Comparison of ENCODE assay signal across 3 fruit fly cellular contexts in the genomic region with DNA sequence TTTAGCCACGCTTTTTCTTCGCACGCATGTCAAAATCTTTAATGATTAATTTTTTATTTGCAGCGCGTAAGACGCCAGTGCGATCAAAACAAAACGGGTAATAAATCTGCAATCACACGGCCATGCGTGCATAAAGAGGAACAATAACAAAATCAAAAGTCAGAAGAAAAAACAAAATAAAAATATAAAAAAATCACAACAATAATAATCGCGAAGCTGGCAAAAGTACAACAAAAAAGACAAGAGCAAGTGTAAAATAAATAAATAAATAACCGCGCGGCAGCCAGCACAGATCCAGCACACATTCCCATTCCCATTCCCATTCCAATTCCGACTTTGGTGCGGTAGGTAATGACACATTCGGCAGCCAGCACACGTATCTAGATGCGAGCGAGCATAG.
TF ChIP-seq lines count a peak whose summit lies in the region.

No protein-coding gene starts in this region.

- TF ChIP-seq CTCF in whole organism, embryonic (GFP tag; optimal IDR thresholded peaks at IDR 0.05; lab: Kevin White, UChicago), result no peak

TF ChIP-seq in whole organism, embryonic, 481 proteins besides CTCF, POLR2A, EP300 and RAD21:
- no peak for TF ChIP-seq Hmx (GFP tag; optimal IDR thresholded peaks at IDR 0.05; lab: Kevin White, UChicago)
- TF ChIP-seq pzg (GFP tag; optimal IDR thresholded peaks at IDR 0.05; lab: Kevin White, UChicago), result no peak
- TF ChIP-seq Drgx (GFP tag; IDR thresholded peaks at IDR 0.05; lab: Robert Waterston, UW), result peak; percentile 64
- TF ChIP-seq CG13123 (GFP tag; optimal IDR thresholded peaks at IDR 0.05; lab: Kevin White, UChicago), result no peak
- TF ChIP-seq Chrac-16 (GFP tag; optimal IDR thresholded peaks at IDR 0.05; lab: Kevin White, UChicago), result no peak
- TF ChIP-seq CG13296 (GFP tag; optimal IDR thresholded peaks at IDR 0.05; lab: Kevin White, UChicago), result no peak
- no peak for TF ChIP-seq CG2129 (GFP tag; IDR thresholded peaks at IDR 0.05; lab: Robert Waterston, UW; ENCODE audit: partially characterized antibody)
- TF ChIP-seq nom (GFP tag; optimal IDR thresholded peaks at IDR 0.05; lab: Kevin White, UChicago), result peak; percentile 81
- TF ChIP-seq crp (GFP tag; optimal IDR thresholded peaks at IDR 0.05; lab: Kevin White, UChicago), result no peak
- no peak for TF ChIP-seq sd (tag; optimal IDR thresholded peaks at IDR 0.05; lab: Kevin White, UChicago)
- TF ChIP-seq psq (GFP tag; optimal IDR thresholded peaks at IDR 0.05; lab: Kevin White, UChicago), result no peak
- TF ChIP-seq CG6765 (GFP tag; optimal IDR thresholded peaks at IDR 0.05; lab: Kevin White, UChicago), result no peak
- no peak for TF ChIP-seq CG4360 (GFP tag; IDR thresholded peaks at IDR 0.05; lab: Robert Waterston, UW)
- TF ChIP-seq CG6175 (GFP tag; IDR thresholded peaks at IDR 0.05; lab: Robert Waterston, UW), result no peak
- no peak for TF ChIP-seq chn (GFP tag; optimal IDR thresholded peaks at IDR 0.05; lab: Kevin White, UChicago)
- TF ChIP-seq bsh (GFP tag; optimal IDR thresholded peaks at IDR 0.05; lab: Kevin White, UChicago), result peak in 1 of 2 experiments; percentile 83
- TF ChIP-seq unpg (GFP tag; optimal IDR thresholded peaks at IDR 0.05; lab: Kevin White, UChicago), result no peak

TF ChIP-seq in whole organism, prepupa, 60 proteins besides CTCF, POLR2A, EP300 and RAD21 (continues in another document):
- TF ChIP-seq achi (GFP tag; optimal IDR thresholded peaks at IDR 0.05; lab: Kevin White, UChicago) (peak; percentile 39), CG4318 (GFP tag; optimal IDR thresholded peaks at IDR 0.05; lab: Kevin White, UChicago) (no peak), Blimp-1 (GFP tag; optimal IDR thresholded peaks at IDR 0.05; lab: Kevin White, UChicago) (no peak), fkh (GFP tag; optimal IDR thresholded peaks at IDR 0.05; lab: Kevin White, UChicago) (no peak), spab (GFP tag; optimal IDR thresholded peaks at IDR 0.05; lab: Kevin White, UChicago) (peak; percentile 58), CG11294 (GFP tag; IDR thresholded peaks at IDR 0.05; lab: Robert Waterston, UW) (no peak), pdm3 (GFP tag; optimal IDR thresholded peaks at IDR 0.05; lab: Kevin White, UChicago) (no peak), Eip75B (GFP tag; optimal IDR thresholded peaks at IDR 0.05; lab: Kevin White, UChicago) (peak; percentile 36), CG10669 (GFP tag; optimal IDR thresholded peaks at IDR 0.05; lab: Kevin White, UChicago) (peak; percentile 42), CG7368 (GFP tag; optimal IDR thresholded peaks at IDR 0.05; lab: Kevin White, UChicago) (no peak), CG32006 (GFP tag; optimal IDR thresholded peaks at IDR 0.05; lab: Kevin White, UChicago) (no peak), CG6808 (GFP tag; optimal IDR thresholded peaks at IDR 0.05; lab: Kevin White, UChicago) (peak; percentile 78), svp (GFP tag; lab: Kevin White, UChicago) (peak; percentile 61), topi (GFP tag; optimal IDR thresholded peaks at IDR 0.05; lab: Kevin White, UChicago) (no peak), CG8119 (GFP tag; IDR thresholded peaks at IDR 0.05; lab: Robert Waterston, UW) (peak; percentile 80; the same call in 2 of the 3 replicates), Eip78C (GFP tag; lab: Kevin White, UChicago) (peak; percentile 69), Smox (GFP tag; optimal IDR thresholded peaks at IDR 0.05; lab: Kevin White, UChicago) (no peak), acj6 (GFP tag; optimal IDR thresholded peaks at IDR 0.05; lab: Kevin White, UChicago) (no peak), fd85E (GFP tag; optimal IDR thresholded peaks at IDR 0.05; lab: Kevin White, UChicago) (no peak), Gug (GFP tag; IDR thresholded peaks at IDR 0.05; lab: Robert Waterston, UW) (peak; percentile 38; the same call in 1 of the 2 replicates), CG31627 (GFP tag; optimal IDR thresholded peaks at IDR 0.05; lab: Kevin White, UChicago) (no peak), Hr4 (GFP tag; optimal IDR thresholded peaks at IDR 0.05; lab: Kevin White, UChicago) (peak; percentile 29), Met (GFP tag; optimal IDR thresholded peaks at IDR 0.05; lab: Kevin White, UChicago) (no peak), Hr38 (GFP tag; optimal IDR thresholded peaks at IDR 0.05; lab: Kevin White, UChicago) (no peak), Lpt (GFP tag; optimal IDR thresholded peaks at IDR 0.05; lab: Kevin White, UChicago) (peak; percentile 25), esn (GFP tag; optimal IDR thresholded peaks at IDR 0.05; lab: Kevin White, UChicago) (peak; percentile 0), CG3919 (GFP tag; optimal IDR thresholded peaks at IDR 0.05; lab: Kevin White, UChicago) (peak; percentile 13), Sox14 (GFP tag; optimal IDR thresholded peaks at IDR 0.05; lab: Kevin White, UChicago) (no peak), net (GFP tag; optimal IDR thresholded peaks at IDR 0.05; lab: Kevin White, UChicago) (peak; percentile 50), Hr39 (GFP tag; optimal IDR thresholded peaks at IDR 0.05; lab: Kevin White, UChicago) (no peak), Ets96B (tag; optimal IDR thresholded peaks at IDR 0.05; lab: Kevin White, UChicago) (peak; percentile 75), eg (GFP tag; IDR thresholded peaks at IDR 0.05; lab: Robert Waterston, UW) (peak; percentile 85; the same call in 2 of the 3 replicates), Sox102F (GFP tag; optimal IDR thresholded peaks at IDR 0.05; lab: Kevin White, UChicago) (no peak), lz (GFP tag; optimal IDR thresholded peaks at IDR 0.05; lab: Kevin White, UChicago) (no peak), fd59A (GFP tag; optimal IDR thresholded peaks at IDR 0.05; lab: Kevin White, UChicago) (peak; percentile 2), dac (GFP tag; optimal IDR thresholded peaks at IDR 0.05; lab: Kevin White, UChicago) (peak; percentile 15), OdsH (GFP tag; optimal IDR thresholded peaks at IDR 0.05; lab: Kevin White, UChicago) (no peak)

TF ChIP-seq in whole organism, pupa, 21 proteins besides CTCF, POLR2A, EP300 and RAD21:
- TF ChIP-seq CG10348 (GFP tag; IDR thresholded peaks at IDR 0.05; lab: Robert Waterston, UW) (no peak), CG17806 (tag; optimal IDR thresholded peaks at IDR 0.05; lab: Kevin White, UChicago) (peak; percentile 48), Pif1A (GFP tag; optimal IDR thresholded peaks at IDR 0.05; lab: Kevin White, UChicago) (peak; percentile 44), CG12605 (GFP tag; IDR thresholded peaks at IDR 0.05; lab: Robert Waterston, UW) (peak; percentile 94), Pif1B (GFP tag; optimal IDR thresholded peaks at IDR 0.05; lab: Kevin White, UChicago) (peak; percentile 56), CG4496 (GFP tag; IDR thresholded peaks at IDR 0.05; lab: Robert Waterston, UW) (peak; percentile 83), rn (GFP tag; IDR thresholded peaks at IDR 0.05; lab: Robert Waterston, UW) (no peak), CG8159 (tag; optimal IDR thresholded peaks at IDR 0.05; lab: Kevin White, UChicago) (peak; percentile 50), Snoo (tag; optimal IDR thresholded peaks at IDR 0.05; lab: Kevin White, UChicago) (no peak), fd96Ca (GFP tag; IDR thresholded peaks at IDR 0.05; lab: Robert Waterston, UW) (no peak; the same call in 1 of the 3 replicates), CG8301 (tag; optimal IDR thresholded peaks at IDR 0.05; lab: Kevin White, UChicago) (peak; percentile 66), CG14655 (GFP tag; optimal IDR thresholded peaks at IDR 0.05; lab: Kevin White, UChicago) (peak; percentile 80), CG32121 (GFP tag; IDR thresholded peaks at IDR 0.05; lab: Robert Waterston, UW) (peak; percentile 58), D1 (tag; optimal IDR thresholded peaks at IDR 0.05; lab: Kevin White, UChicago) (no peak), CG15710 (tag; optimal IDR thresholded peaks at IDR 0.05; lab: Kevin White, UChicago) (peak; percentile 64), EcR (GFP tag; optimal IDR thresholded peaks at IDR 0.05; lab: Kevin White, UChicago) (no peak), Ets98B (GFP tag; IDR thresholded peaks at IDR 0.05; lab: Robert Waterston, UW) (peak; percentile 54), CG13204 (GFP tag; optimal IDR thresholded peaks at IDR 0.05; lab: Kevin White, UChicago) (peak; percentile 71), CG34367 (tag; optimal IDR thresholded peaks at IDR 0.05; lab: Kevin White, UChicago) (peak; percentile 73), CG9948 (tag; optimal IDR thresholded peaks at IDR 0.05; lab: Kevin White, UChicago) (peak; percentile 24), gl (tag; optimal IDR thresholded peaks at IDR 0.05; lab: Kevin White, UChicago) (peak; percentile 69)
TF ChIP-seq in whole organism, pupa: peak in this region for 15.
